Worm (Caenorhabditis elegans) whole organism, L4/young adult: ENCODE data around the gene fbxa-96.

Experiments used
- W03F9.2 ChIP-seq: fragments of 150-350 bp; optimal IDR thresholded peaks from 2 replicates; lab custom pipeline; 2014; ENCODE audit warnings: missing biosample characterization, missing genetic modification characterization
- him-1 ChIP-seq: sonication (generic microtip); optimal IDR thresholded peaks from 2 replicates; lab custom pipeline; 2016; ENCODE audit warnings: missing genotype, missing genetic modification reagents, missing genetic modification characterization, missing compliant biosample characterization

DNA sequence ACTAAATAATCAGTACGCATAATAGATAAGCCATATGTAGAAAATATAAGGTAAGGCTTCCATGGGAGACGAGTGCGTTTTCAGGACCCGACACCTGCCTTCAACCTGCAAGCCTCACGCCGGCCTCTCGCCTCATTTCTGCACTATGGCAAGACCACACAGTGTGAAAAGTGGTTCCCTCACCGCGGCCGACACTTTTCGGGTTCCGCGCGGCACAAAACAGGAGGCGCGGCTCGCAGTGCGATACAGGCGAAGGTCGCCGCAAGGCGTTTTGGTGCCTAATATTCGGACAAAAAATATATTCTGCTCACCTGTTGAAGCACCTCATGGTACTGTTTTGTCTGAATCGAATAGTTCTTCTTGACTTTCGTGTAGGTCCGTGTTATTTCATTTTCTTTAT, 9.9 kb upstream of the fbxa-96 start:
- no peak for TF ChIP-seq him-1 (tag; lab: Kevin White, UChicago)
- no peak for TF ChIP-seq W03F9.2 (tag; lab: Kevin White, UChicago)
